Fruit fly (Drosophila melanogaster) Kc167 (cell line): ENCODE measurements around the gene for.

ENCODE experiments used
- Myc ChIP-seq: fragments of >200 bp; optimal IDR thresholded peaks from 2 replicates; lab custom pipeline; 2017; ENCODE audit warnings: missing external identifiers
- Sin3A ChIP-seq: fragments of >200 bp; optimal IDR thresholded peaks from 2 replicates; lab custom pipeline; 2018; ENCODE audit warnings: missing external identifiers
- h ChIP-seq: fragments of >200 bp; optimal IDR thresholded peaks from 3 replicates; lab custom pipeline; 2018; ENCODE audit warnings: missing external identifiers
- insv ChIP-seq: fragments of >200 bp; optimal IDR thresholded peaks from 3 replicates; lab custom pipeline; 2018; ENCODE audit warnings: missing external identifiers
- psq ChIP-seq: fragments of >200 bp; optimal IDR thresholded peaks from 2 replicates; lab custom pipeline; 2017; ENCODE audit warnings: missing external identifiers
- ttk ChIP-seq: sonication (Bioruptor generic); optimal IDR thresholded peaks from 2 replicates; lab custom pipeline; 2017; ENCODE audit warnings: missing external identifiers

Gene for

DNA sequence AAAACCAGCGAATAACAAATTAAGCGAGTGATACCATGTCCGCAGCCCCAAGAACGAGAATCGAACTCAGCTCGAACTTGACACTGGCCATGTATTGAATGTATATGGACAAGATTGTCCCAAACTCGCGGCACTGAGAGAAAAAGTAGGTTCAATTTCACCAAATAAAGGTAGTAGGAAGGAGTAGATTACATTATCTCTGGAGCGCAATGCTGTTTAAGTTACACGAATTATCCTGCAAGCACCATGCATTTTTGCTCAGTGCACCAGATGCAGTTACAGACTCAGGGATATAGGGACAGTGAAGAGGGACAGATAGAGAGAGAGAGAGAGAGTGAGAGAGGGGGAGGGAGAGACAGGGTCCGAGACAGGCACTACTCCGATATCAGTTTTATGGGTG is 62.8 kb downstream of the for start:
- no peak for TF ChIP-seq ttk (lab: Kevin White, UChicago)
- no peak for TF ChIP-seq h (lab: Kevin White, UChicago)
- no peak for TF ChIP-seq insv (lab: Kevin White, UChicago)
- no peak for TF ChIP-seq Myc
- TF ChIP-seq Sin3A (lab: Kevin White, UChicago), result no peak
- no peak for TF ChIP-seq psq (lab: Kevin White, UChicago)

DNA sequence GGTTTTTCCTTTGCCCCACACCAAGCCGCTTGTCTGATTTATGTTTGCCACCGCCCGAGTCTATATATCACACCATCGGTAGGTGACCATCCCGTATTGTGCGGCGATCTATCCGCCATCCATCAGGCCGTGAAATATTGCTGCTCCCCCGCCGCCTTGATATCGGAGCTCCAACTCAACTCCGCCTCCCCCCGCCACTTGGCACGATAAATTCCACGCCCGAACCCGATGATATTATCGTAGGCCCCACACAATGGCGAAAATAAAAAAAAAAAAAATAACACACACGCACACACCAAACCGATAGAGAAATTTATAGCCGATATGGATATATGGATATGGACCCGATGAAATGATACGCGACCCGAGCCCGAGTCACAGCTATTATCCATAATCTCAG is 66.0 kb downstream of the for start:
- no peak for TF ChIP-seq ttk (lab: Kevin White, UChicago)
- TF ChIP-seq psq (lab: Kevin White, UChicago), result no peak
- no peak for TF ChIP-seq Sin3A (lab: Kevin White, UChicago)
- TF ChIP-seq insv (lab: Kevin White, UChicago), result no peak
- no peak for TF ChIP-seq Myc

DNA sequence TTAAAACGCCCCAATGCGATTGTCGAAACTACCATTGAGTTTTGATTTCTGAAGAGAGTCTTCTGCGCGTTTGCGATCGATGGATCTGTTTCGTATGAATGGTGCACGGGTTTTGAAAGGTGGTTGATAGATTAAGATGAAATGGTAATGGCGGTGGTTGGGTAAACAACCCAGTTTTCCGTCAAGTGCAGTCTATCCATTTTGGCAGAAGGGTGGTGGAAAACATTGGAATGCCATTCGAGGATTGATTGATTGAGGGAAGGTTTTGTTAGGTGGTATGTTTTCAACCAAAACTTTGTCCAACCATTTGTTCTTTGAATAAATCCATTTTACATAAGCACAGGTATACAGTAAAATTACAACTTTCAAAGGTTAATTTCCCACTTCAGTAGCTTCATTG is 67.9 kb downstream of the for start:
- TF ChIP-seq psq (lab: Kevin White, UChicago) (no peak), insv (lab: Kevin White, UChicago) (no peak), h (lab: Kevin White, UChicago) (no peak), Sin3A (lab: Kevin White, UChicago) (no peak), ttk (lab: Kevin White, UChicago) (no peak), Myc (no peak)

- TF ChIP-seq h (lab: Kevin White, UChicago), result no peak
- no peak for TF ChIP-seq ttk (lab: Kevin White, UChicago)
- no peak for TF ChIP-seq psq (lab: Kevin White, UChicago)
- TF ChIP-seq Sin3A (lab: Kevin White, UChicago), result no peak
- TF ChIP-seq Myc, result no peak
- TF ChIP-seq insv (lab: Kevin White, UChicago), result no peak
Measured at dm6 chr2L:3587907-3588733, 68.6 kb downstream of the for start.

dm6 chr2L:3587286-3587685 is 69.5 kb downstream of the for start:
- TF ChIP-seq Sin3A (lab: Kevin White, UChicago) (no peak), ttk (lab: Kevin White, UChicago) (no peak), Myc (no peak), insv (lab: Kevin White, UChicago) (no peak), h (lab: Kevin White, UChicago) (no peak), psq (lab: Kevin White, UChicago) (no peak)

DNA sequence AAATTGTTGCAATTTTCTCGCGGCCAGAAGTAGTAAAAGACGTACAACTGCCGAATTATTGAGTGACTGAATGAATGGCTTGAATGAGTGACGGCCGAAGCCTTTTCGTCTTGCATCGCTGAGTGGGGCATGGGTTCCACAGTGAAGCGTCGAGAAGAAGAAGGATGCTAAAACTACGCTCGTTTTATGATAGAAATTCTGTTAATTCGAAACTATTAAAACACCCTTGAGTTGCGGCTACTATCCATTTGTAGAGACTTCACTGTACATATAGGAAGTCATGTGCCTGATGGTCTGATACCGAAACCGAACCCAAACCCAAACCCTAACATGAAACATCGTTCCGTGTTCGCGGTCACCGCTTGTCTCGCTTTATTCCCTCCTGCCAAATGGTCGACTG is 71.4 kb downstream of the for start:
- no peak for TF ChIP-seq Sin3A (lab: Kevin White, UChicago)

- TF ChIP-seq h (lab: Kevin White, UChicago) (no peak), psq (lab: Kevin White, UChicago) (no peak), Sin3A (lab: Kevin White, UChicago) (no peak), ttk (lab: Kevin White, UChicago) (no peak), insv (lab: Kevin White, UChicago) (no peak), Myc (no peak)
Measured at dm6 chr2L:3584296-3584671, 72.5 kb downstream of the for start.

- TF ChIP-seq ttk (lab: Kevin White, UChicago) (no peak), insv (lab: Kevin White, UChicago) (no peak), Myc (no peak), psq (lab: Kevin White, UChicago) (no peak), Sin3A (lab: Kevin White, UChicago) (no peak), h (lab: Kevin White, UChicago) (no peak)
Measured at dm6 chr2L:3583405-3584295, 73.1 kb downstream of the for start.

dm6 chr2L:3582692-3583091 is 74.1 kb downstream of the for start:
- no peak for TF ChIP-seq psq (lab: Kevin White, UChicago)
- no peak for TF ChIP-seq insv (lab: Kevin White, UChicago)
- no peak for TF ChIP-seq ttk (lab: Kevin White, UChicago)

DNA sequence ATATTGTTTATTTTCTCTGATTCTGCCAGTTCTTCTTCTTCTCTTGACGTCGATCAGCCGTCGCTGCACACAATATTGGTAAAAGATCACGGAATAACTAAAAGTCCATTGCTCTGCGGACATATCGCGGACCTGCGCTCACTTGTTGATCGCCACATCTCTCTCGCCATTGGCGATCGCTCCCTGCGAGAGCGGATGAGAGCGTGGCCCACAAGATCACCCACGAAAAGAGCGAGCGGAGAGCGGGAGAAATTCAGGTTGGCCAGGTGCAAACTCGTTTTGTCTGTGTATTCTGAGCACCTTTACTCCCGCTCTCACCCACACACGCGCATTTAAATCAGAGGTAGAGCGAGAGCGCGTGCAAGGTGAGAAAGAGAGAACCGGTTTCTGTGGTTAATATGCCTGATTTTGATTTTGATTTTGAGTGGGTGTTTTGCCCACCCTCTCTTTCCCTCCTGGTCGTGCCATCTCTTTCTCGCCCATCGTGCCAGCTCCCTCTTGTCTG is 76.0 kb downstream of the for start, which contains the start of gene sob:
sob (minus strand) TSS at position 102 of the 505 bp plus-strand sequence.
- TF ChIP-seq h (lab: Kevin White, UChicago) (no peak), ttk (lab: Kevin White, UChicago) (no peak), insv (lab: Kevin White, UChicago) (no peak), Sin3A (lab: Kevin White, UChicago) (no peak), Myc (no peak), psq (lab: Kevin White, UChicago) (no peak)

dm6 chr2L:3576520-3576919 is 80.2 kb downstream of the for start:
- no peak for TF ChIP-seq psq (lab: Kevin White, UChicago)
- TF ChIP-seq h (lab: Kevin White, UChicago), result no peak
- no peak for TF ChIP-seq insv (lab: Kevin White, UChicago)
- TF ChIP-seq Sin3A (lab: Kevin White, UChicago), result no peak
- no peak for TF ChIP-seq ttk (lab: Kevin White, UChicago)
- no peak for TF ChIP-seq Myc
